Fruit fly (Drosophila melanogaster): ENCODE results near the gene gammaTub23C.
A peak's percentile ranks its signal among the peaks of the same experiment; 100 is the strongest.

DNA sequence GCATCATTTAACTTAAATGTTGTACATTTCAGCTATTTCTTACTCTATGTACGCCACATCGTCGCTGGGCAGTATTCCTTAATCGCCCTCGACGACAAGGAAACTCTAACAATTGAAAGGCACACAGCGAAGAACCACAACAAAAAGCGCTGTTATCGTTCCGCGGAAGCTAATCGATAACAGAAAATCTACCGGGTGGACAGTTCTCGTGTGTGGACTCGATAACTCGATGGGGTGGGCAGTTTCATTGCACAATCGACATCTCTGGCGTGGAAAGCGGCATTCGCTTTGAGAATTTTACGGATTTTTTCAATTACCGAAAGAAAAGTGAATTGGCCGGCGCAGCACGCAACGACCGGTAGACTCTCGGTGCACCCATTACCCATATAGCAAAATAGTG is 50.3 kb downstream of the gammaTub23C start, which contains the start of the genes alpha4GT1 and Prp40:
- TF ChIP-seq CTCF (optimal IDR thresholded peaks at IDR 0.05), result peak in 1 of 2 experiments; percentile 23
- TF ChIP-seq CG8478 (optimal IDR thresholded peaks at IDR 0.05), result no peak

Data from S2 (cell line).